Fruit fly (Drosophila melanogaster) whole organism, embryonic: ENCODE measurements around the gene Ac78C.

ENCODE experiments used
- B-H1 ChIP-seq: fragments of 200-800 bp; sonication (Bioruptor generic); IDR thresholded peaks from 3 replicates; pipeline ENCODE4 v1.3.6; 2022; ENCODE audit warnings: missing biosample characterization, missing genetic modification characterization
- Bgb ChIP-seq: fragments of 200-800 bp; sonication (Bioruptor generic); IDR thresholded peaks from 2 replicates; pipeline ENCODE4 v1.3.6; 2022; ENCODE audit warnings: missing biosample characterization, missing genetic modification characterization; ENCODE audit not compliant: partially characterized antibody
- CG10431 ChIP-seq: fragments of 200-800 bp; sonication (Bioruptor generic); optimal IDR thresholded peaks from 3 replicates; lab custom pipeline; 2018; ENCODE audit warnings: missing biosample characterization, mild to moderate bottlenecking, missing genetic modification characterization
- CG10462 ChIP-seq: fragments of 200-800 bp; sonication (Bioruptor generic); optimal IDR thresholded peaks from 2 replicates; lab custom pipeline; 2016; ENCODE audit warnings: missing biosample characterization, missing genetic modification characterization
- CG10979 ChIP-seq: fragments of 200-800 bp; sonication (Bioruptor generic); optimal IDR thresholded peaks from 2 replicates; lab custom pipeline; 2018; ENCODE audit warnings: missing biosample characterization, mild to moderate bottlenecking, missing genetic modification characterization, moderate library complexity
- CG12744 ChIP-seq: fragments of 200-800 bp; sonication (Bioruptor generic); optimal IDR thresholded peaks from 2 replicates; lab custom pipeline; 2016; ENCODE audit warnings: missing biosample characterization, missing genetic modification characterization
- CG12769 ChIP-seq: fragments of 200-800 bp; sonication (Bioruptor generic); optimal IDR thresholded peaks from 2 replicates; lab custom pipeline; 2019; ENCODE audit warnings: missing biosample characterization, mild to moderate bottlenecking, missing genetic modification characterization, moderate library complexity
- CG14710 ChIP-seq: fragments of 200-800 bp; sonication (Bioruptor generic); optimal IDR thresholded peaks from 3 replicates; lab custom pipeline; 2019; ENCODE audit warnings: missing biosample characterization, mild to moderate bottlenecking, missing genetic modification characterization, moderate library complexity
- CG15514 ChIP-seq: fragments of 200-800 bp; sonication (Bioruptor generic); optimal IDR thresholded peaks from 3 replicates; lab custom pipeline; 2017; ENCODE audit warnings: missing biosample characterization, missing genetic modification characterization, mild to moderate bottlenecking, moderate library complexity, missing genetic modification reagents
- CG18764 ChIP-seq: fragments of 200-800 bp; sonication (Bioruptor generic); optimal IDR thresholded peaks from 3 replicates; lab custom pipeline; 2016; ENCODE audit warnings: missing biosample characterization, missing genetic modification characterization
- CG31441 ChIP-seq: fragments of 200-800 bp; sonication (Bioruptor generic); IDR thresholded peaks from 2 replicates; pipeline ENCODE4 v1.3.6; 2022; ENCODE audit warnings: missing biosample characterization, missing genetic modification characterization
- CG32532 ChIP-seq: fragments of 200-800 bp; sonication (Bioruptor generic); IDR thresholded peaks from 2 replicates; pipeline ENCODE4 v1.3.6; 2022; ENCODE audit warnings: missing biosample characterization, missing genetic modification characterization
- CG34224 ChIP-seq: fragments of 200-800 bp; sonication (Bioruptor generic); IDR thresholded peaks from 3 replicates; pipeline ENCODE4 v1.3.6; 2022; ENCODE audit warnings: missing biosample characterization, missing genetic modification characterization; ENCODE audit not compliant: partially characterized antibody
- CG3847 ChIP-seq: fragments of 200-800 bp; sonication (Bioruptor generic); IDR thresholded peaks from 2 replicates; pipeline ENCODE4 v1.3.6; 2022; ENCODE audit warnings: missing biosample characterization, missing genetic modification characterization
- CG4328 ChIP-seq: fragments of 200-800 bp; sonication (Bioruptor generic); optimal IDR thresholded peaks from 3 replicates; lab custom pipeline; 2017; ENCODE audit warnings: missing biosample characterization, missing genetic modification reagents, missing genetic modification characterization
- CG4360 ChIP-seq: fragments of 200-800 bp; sonication (Bioruptor generic); IDR thresholded peaks from 2 replicates; pipeline ENCODE4 v1.3.6; 2022; ENCODE audit warnings: missing biosample characterization, missing genetic modification characterization
- Dip3 ChIP-seq: fragments of 200-800 bp; sonication (Bioruptor generic); optimal IDR thresholded peaks from 3 replicates; lab custom pipeline; 2016; ENCODE audit warnings: missing biosample characterization, missing genetic modification characterization
- Hey ChIP-seq: fragments of 200-800 bp; sonication (Bioruptor generic); optimal IDR thresholded peaks from 3 replicates; lab custom pipeline; 2018; ENCODE audit warnings: missing biosample characterization, mild to moderate bottlenecking, missing genetic modification characterization
- Hmx ChIP-seq: fragments of 200-800 bp; sonication (Bioruptor generic); optimal IDR thresholded peaks from 2 replicates; lab custom pipeline; 2016; ENCODE audit warnings: missing biosample characterization, missing genetic modification characterization
- Max ChIP-seq: fragments of 200-800 bp; sonication (Bioruptor generic); optimal IDR thresholded peaks from 2 replicates; lab custom pipeline; 2016; ENCODE audit warnings: missing biosample characterization, mild to moderate bottlenecking, missing genetic modification characterization
- Oaz ChIP-seq: fragments of 200-800 bp; sonication (Bioruptor generic); IDR thresholded peaks from 2 replicates; pipeline ENCODE4 v1.3.6; 2022; ENCODE audit warnings: missing biosample characterization, missing genetic modification characterization
- PHDP ChIP-seq: fragments of 200-800 bp; sonication (Bioruptor generic); optimal IDR thresholded peaks from 3 replicates; lab custom pipeline; 2018; ENCODE audit warnings: missing biosample characterization, mild to moderate bottlenecking, missing genetic modification characterization, moderate library complexity
- Rfx ChIP-seq: fragments of 200-800 bp; sonication (Bioruptor generic); IDR thresholded peaks from 2 replicates; pipeline ENCODE4 v1.3.6; 2022; ENCODE audit warnings: missing biosample characterization, missing genetic modification characterization
- Six4 ChIP-seq: fragments of 200-800 bp; sonication (Bioruptor generic); optimal IDR thresholded peaks from 2 replicates; lab custom pipeline; 2016; ENCODE audit warnings: missing biosample characterization, missing genetic modification characterization
- Sry-δ ChIP-seq: fragments of 200-800 bp; sonication (Bioruptor generic); optimal IDR thresholded peaks from 2 replicates; lab custom pipeline; 2016; ENCODE audit warnings: missing biosample characterization, missing genetic modification characterization
- Vsx1 ChIP-seq: fragments of 200-800 bp; sonication (Bioruptor generic); optimal IDR thresholded peaks from 2 replicates; lab custom pipeline; 2017; ENCODE audit warnings: missing biosample characterization, mild to moderate bottlenecking, missing genetic modification characterization, missing genetic modification reagents
- bigmax ChIP-seq: fragments of 200-800 bp; sonication (Bioruptor generic); optimal IDR thresholded peaks from 2 replicates; lab custom pipeline; 2018; ENCODE audit warnings: missing biosample characterization, mild to moderate bottlenecking, missing genetic modification characterization
- cg ChIP-seq: fragments of 200-800 bp; sonication (Bioruptor generic); optimal IDR thresholded peaks from 3 replicates; lab custom pipeline; 2019; ENCODE audit warnings: missing biosample characterization, mild to moderate bottlenecking, missing genetic modification characterization, moderate library complexity
- crp ChIP-seq, 2 experiments: fragments of 200-800 bp; sonication (Bioruptor generic); optimal IDR thresholded peaks; 2 replicates in 1 of 2; 3 replicates in 1 of 2; lab custom pipeline; 2017; ENCODE audit warnings: missing biosample characterization in 2 of 2, missing genetic modification characterization in 2 of 2, mild to moderate bottlenecking in 1 of 2, moderate library complexity in 1 of 2
- danr ChIP-seq: fragments of 200-800 bp; sonication (Bioruptor generic); IDR thresholded peaks from 2 replicates; pipeline ENCODE4 v1.3.6; 2022; ENCODE audit warnings: missing biosample characterization, missing genetic modification characterization
- eve ChIP-seq, 2 experiments: fragments of >200 bp; optimal IDR thresholded peaks; 2 replicates each; lab custom pipeline; 2017; ENCODE audit warnings: missing biosample characterization in 2 of 2, missing genetic modification characterization in 2 of 2
- eyg ChIP-seq: fragments of 200-800 bp; sonication (Bioruptor generic); optimal IDR thresholded peaks from 3 replicates; lab custom pipeline; 2016; ENCODE audit warnings: missing biosample characterization, missing genetic modification characterization
- ftz-f1 ChIP-seq: fragments of 200-800 bp; sonication (Bioruptor generic); optimal IDR thresholded peaks from 2 replicates; lab custom pipeline; 2016; ENCODE audit warnings: missing biosample characterization, missing genetic modification characterization
- gro ChIP-seq: fragments of 200-800 bp; sonication (Bioruptor generic); optimal IDR thresholded peaks from 2 replicates; lab custom pipeline; 2016; ENCODE audit warnings: missing biosample characterization, missing genetic modification characterization
- lab ChIP-seq: fragments of 200-800 bp; sonication (Bioruptor generic); optimal IDR thresholded peaks from 3 replicates; lab custom pipeline; 2017; ENCODE audit warnings: missing biosample characterization, missing genetic modification characterization, mild to moderate bottlenecking, moderate library complexity, missing genetic modification reagents
- lola ChIP-seq, 3 experiments: fragments of >200 bp in 2 of 3; fragments of 200-800 bp in 1 of 3; sonication (Bioruptor generic) in 1 of 3; optimal IDR thresholded peaks; 2 replicates each; lab custom pipeline; 2017 to 2019; ENCODE audit warnings: missing biosample characterization in 3 of 3, missing genetic modification characterization in 3 of 3, mild to moderate bottlenecking in 1 of 3, moderate library complexity in 1 of 3
- nom ChIP-seq: fragments of 200-800 bp; sonication (Bioruptor generic); optimal IDR thresholded peaks from 2 replicates; lab custom pipeline; 2017; ENCODE audit warnings: missing biosample characterization, missing genetic modification characterization, mild to moderate bottlenecking, moderate library complexity, missing genetic modification reagents
- odd ChIP-seq: fragments of 200-800 bp; sonication (Bioruptor generic); optimal IDR thresholded peaks from 2 replicates; lab custom pipeline; 2017; ENCODE audit warnings: missing biosample characterization, mild to moderate bottlenecking, missing genetic modification characterization
- rib ChIP-seq: fragments of 200-800 bp; sonication (Bioruptor generic); IDR thresholded peaks from 2 replicates; pipeline ENCODE4 v1.3.6; 2022; ENCODE audit warnings: missing biosample characterization, missing genetic modification characterization
- salm ChIP-seq: fragments of 200-800 bp; sonication (Bioruptor generic); optimal IDR thresholded peaks from 2 replicates; lab custom pipeline; 2018; ENCODE audit warnings: missing biosample characterization, mild to moderate bottlenecking, missing genetic modification characterization
- slou ChIP-seq: fragments of 200-800 bp; sonication (Bioruptor generic); optimal IDR thresholded peaks from 3 replicates; lab custom pipeline; 2016; ENCODE audit warnings: missing biosample characterization, missing genetic modification characterization
- sug ChIP-seq: fragments of 200-800 bp; optimal IDR thresholded peaks from 2 replicates; lab custom pipeline; 2019; ENCODE audit warnings: missing biosample characterization, mild to moderate bottlenecking, missing genetic modification characterization, moderate library complexity
- vnd ChIP-seq: fragments of 200-800 bp; sonication (Bioruptor generic); IDR thresholded peaks from 3 replicates; pipeline ENCODE4 v1.3.6; 2022; ENCODE audit warnings: missing biosample characterization, missing genetic modification characterization; ENCODE audit not compliant: partially characterized antibody

Gene Ac78C

dm6 chr3L:21175531-21176271 is 4.0 kb upstream of the Ac78C start (continued):
- TF ChIP-seq rib (GFP tag; lab: Robert Waterston, UW) (peak; percentile 67; the same call in 1 of the 2 replicates), CG12769 (peak; percentile 23), CG15514 (GFP tag; lab: Kevin White, UChicago) (peak; percentile 54), Six4 (GFP tag; lab: Kevin White, UChicago) (no peak), Hey (tag; lab: Kevin White, UChicago) (no peak), Max (GFP tag; lab: Kevin White, UChicago) (peak; percentile 22), salm (tag; lab: Kevin White, UChicago) (no peak), CG32532 (GFP tag; lab: Robert Waterston, UW) (peak; percentile 43; the same call in 1 of the 2 replicates), CG12744 (GFP tag; lab: Kevin White, UChicago) (no peak), CG3847 (GFP tag; lab: Robert Waterston, UW) (0 out of 2 replicates have a peak, but pooled peaks have one; percentile 26), CG4360 (GFP tag; lab: Robert Waterston, UW) (peak; percentile 49; the same call in 1 of the 2 replicates)
- TF ChIP-seq, all 482 proteins: peak for 107

- TF ChIP-seq nom (GFP tag; lab: Kevin White, UChicago) (peak; percentile 39), rib (GFP tag; lab: Robert Waterston, UW) (no peak)
Observed at dm6 chr3L:21174962-21175361, 3.2 kb upstream of the Ac78C start.

dm6 chr3L:21172527-21173253 is 960 bp upstream of the Ac78C start, which contains the start of the genes chb and AsnS:
Gene chb, plus strand, starts transcription at chr3L:21172853.
Gene AsnS, plus strand, starts transcription at chr3L:21173118.
- TF ChIP-seq Sry-δ (peak; percentile 24), slou (GFP tag; lab: Kevin White, UChicago) (peak; percentile 80), CG34224 (GFP tag; lab: Robert Waterston, UW) (no peak), B-H1 (GFP tag; lab: Robert Waterston, UW) (peak; percentile 90), Oaz (GFP tag; lab: Robert Waterston, UW) (peak; percentile 88), CG14710 (tag; lab: Kevin White, UChicago) (peak; percentile 70), lola (GFP tag; optimal IDR thresholded peaks at IDR 0.05; lab: Kevin White, UChicago) (peak in 1 of 3 experiments; percentile 63), bigmax (no peak), PHDP (peak; percentile 96), Bgb (no peak), Hmx (GFP tag; lab: Kevin White, UChicago) (peak; percentile 34), ftz-f1 (GFP tag; lab: Kevin White, UChicago) (no peak), eyg (peak; percentile 29), odd (GFP tag; lab: Kevin White, UChicago) (peak; percentile 83), CG4328 (GFP tag; lab: Kevin White, UChicago) (no peak), cg (GFP tag; lab: Kevin White, UChicago) (no peak), eve (GFP tag; optimal IDR thresholded peaks at IDR 0.05; lab: Kevin White, UChicago) (no peak), Dip3 (GFP tag; lab: Kevin White, UChicago) (peak; percentile 69), Rfx (GFP tag; lab: Robert Waterston, UW) (peak; percentile 96), gro (GFP tag; lab: Kevin White, UChicago) (peak; percentile 50), sug (tag; lab: Kevin White, UChicago) (peak; percentile 50), lab (GFP tag; lab: Kevin White, UChicago) (peak; percentile 92), crp (GFP tag; optimal IDR thresholded peaks at IDR 0.05; lab: Kevin White, UChicago) (peak in 1 of 2 experiments; percentile 77), Vsx1 (GFP tag; lab: Kevin White, UChicago) (peak; percentile 81), danr (GFP tag; lab: Robert Waterston, UW) (peak; percentile 51), CG10431 (GFP tag; lab: Kevin White, UChicago) (no peak), CG18764 (peak; percentile 68), vnd (GFP tag; lab: Robert Waterston, UW) (no peak), CG10462 (peak; percentile 59), CG10979 (tag; lab: Kevin White, UChicago) (peak; percentile 88), CG31441 (GFP tag; lab: Robert Waterston, UW) (peak; percentile 88)
